Fruit fly (Drosophila melanogaster) whole organism, embryonic: ENCODE data around the gene CG10970.

Experiments used
- ATbp ChIP-seq: fragments of 200-800 bp; sonication (Bioruptor generic); optimal IDR thresholded peaks from 2 replicates; lab custom pipeline; 2017; ENCODE audit warnings: missing biosample characterization, mild to moderate bottlenecking, missing genetic modification characterization, missing genetic modification reagents
- Atf6 ChIP-seq: fragments of 200-800 bp; sonication (Bioruptor generic); IDR thresholded peaks from 2 replicates; pipeline ENCODE4 v1.3.6; 2022; ENCODE audit warnings: missing biosample characterization, missing genetic modification characterization
- B-H2 ChIP-seq: fragments of 200-800 bp; sonication (Bioruptor generic); optimal IDR thresholded peaks from 2 replicates; lab custom pipeline; 2018; ENCODE audit warnings: missing biosample characterization, mild to moderate bottlenecking, missing genetic modification characterization
- BEAF-32 ChIP-seq: fragments of 200-800 bp; sonication (Bioruptor generic); optimal IDR thresholded peaks from 3 replicates; lab custom pipeline; 2017; ENCODE audit warnings: missing biosample characterization, missing genetic modification characterization, mild to moderate bottlenecking, moderate library complexity, missing genetic modification reagents
- Blimp-1 ChIP-seq: fragments of 200-800 bp; sonication (Bioruptor generic); optimal IDR thresholded peaks from 3 replicates; lab custom pipeline; 2018; ENCODE audit warnings: missing biosample characterization, missing genetic modification characterization, mild to moderate bottlenecking, moderate library complexity, missing genetic modification reagents
- CG14441 ChIP-seq: fragments of 200-800 bp; sonication (Bioruptor generic); IDR thresholded peaks from 2 replicates; pipeline ENCODE4 v1.3.6; 2022; ENCODE audit warnings: missing biosample characterization, missing genetic modification characterization
- CG15514 ChIP-seq: fragments of 200-800 bp; sonication (Bioruptor generic); optimal IDR thresholded peaks from 3 replicates; lab custom pipeline; 2017; ENCODE audit warnings: missing biosample characterization, missing genetic modification characterization, mild to moderate bottlenecking, moderate library complexity, missing genetic modification reagents
- CG2116 ChIP-seq: fragments of 200-800 bp; sonication (Bioruptor generic); optimal IDR thresholded peaks from 3 replicates; lab custom pipeline; 2018; ENCODE audit warnings: missing biosample characterization, mild to moderate bottlenecking, missing genetic modification characterization
- CG2712 ChIP-seq: fragments of 200-800 bp; optimal IDR thresholded peaks from 3 replicates; lab custom pipeline; 2019; ENCODE audit warnings: missing biosample characterization, mild to moderate bottlenecking, missing genetic modification characterization, moderate library complexity
- CG2889 ChIP-seq: fragments of 200-800 bp; sonication (Bioruptor generic); IDR thresholded peaks from 3 replicates; pipeline ENCODE4 v1.3.6; 2022; ENCODE audit warnings: missing biosample characterization, missing genetic modification characterization
- CG31224 ChIP-seq: fragments of 200-800 bp; sonication (Bioruptor generic); IDR thresholded peaks from 2 replicates; pipeline ENCODE4 v1.3.6; 2022; ENCODE audit warnings: missing biosample characterization, missing genetic modification characterization
- CG32532 ChIP-seq: fragments of 200-800 bp; sonication (Bioruptor generic); IDR thresholded peaks from 2 replicates; pipeline ENCODE4 v1.3.6; 2022; ENCODE audit warnings: missing biosample characterization, missing genetic modification characterization
- CG34224 ChIP-seq: fragments of 200-800 bp; sonication (Bioruptor generic); IDR thresholded peaks from 3 replicates; pipeline ENCODE4 v1.3.6; 2022; ENCODE audit warnings: missing biosample characterization, missing genetic modification characterization; ENCODE audit not compliant: partially characterized antibody
- CG42726 ChIP-seq: fragments of 200-800 bp; sonication (Bioruptor generic); IDR thresholded peaks from 2 replicates; pipeline ENCODE4 v1.3.6; 2022; ENCODE audit warnings: missing biosample characterization, missing genetic modification characterization; ENCODE audit not compliant: partially characterized antibody
- CG4854 ChIP-seq: fragments of 200-800 bp; sonication (Bioruptor generic); optimal IDR thresholded peaks from 2 replicates; lab custom pipeline; 2016; ENCODE audit warnings: missing biosample characterization, missing genetic modification characterization, inconsistent platforms
- CG7839 ChIP-seq: fragments of 200-800 bp; sonication (Bioruptor generic); optimal IDR thresholded peaks from 3 replicates; lab custom pipeline; 2018; ENCODE audit warnings: missing biosample characterization, mild to moderate bottlenecking, missing genetic modification characterization, moderate library complexity
- CG7987 ChIP-seq: fragments of 200-800 bp; sonication (Bioruptor generic); optimal IDR thresholded peaks from 2 replicates; lab custom pipeline; 2018; ENCODE audit warnings: missing biosample characterization, mild to moderate bottlenecking, missing genetic modification characterization, moderate library complexity
- CG8281 ChIP-seq: fragments of 200-800 bp; sonication (Bioruptor generic); optimal IDR thresholded peaks from 2 replicates; lab custom pipeline; 2018; ENCODE audit warnings: missing biosample characterization, mild to moderate bottlenecking, missing genetic modification characterization, moderate library complexity
- CG8924 ChIP-seq: fragments of 200-800 bp; optimal IDR thresholded peaks from 3 replicates; lab custom pipeline; 2019; ENCODE audit warnings: missing biosample characterization, mild to moderate bottlenecking, missing genetic modification characterization, moderate library complexity
- CG9437 ChIP-seq: fragments of 200-800 bp; sonication (Bioruptor generic); optimal IDR thresholded peaks from 2 replicates; lab custom pipeline; 2018; ENCODE audit warnings: missing biosample characterization, mild to moderate bottlenecking, missing genetic modification characterization
- H2.0 ChIP-seq: fragments of 200-800 bp; sonication (Bioruptor generic); IDR thresholded peaks from 2 replicates; pipeline ENCODE4 v1.3.6; 2022; ENCODE audit warnings: missing biosample characterization, missing genetic modification characterization
- Hr51 ChIP-seq, 2 experiments: fragments of 200-800 bp; sonication (Bioruptor generic); optimal IDR thresholded peaks; 2 replicates in 1 of 2; 3 replicates in 1 of 2; lab custom pipeline; 2016 to 2018; ENCODE audit warnings: missing biosample characterization in 2 of 2, missing genetic modification characterization in 2 of 2, mild to moderate bottlenecking in 1 of 2, moderate library complexity in 1 of 2
- Pdp1 ChIP-seq, 2 experiments: fragments of 200-800 bp; sonication (Bioruptor generic); optimal IDR thresholded peaks; 3 replicates each; lab custom pipeline; 2016; ENCODE audit warnings: missing biosample characterization in 2 of 2, missing genetic modification characterization in 2 of 2, mild to moderate bottlenecking in 1 of 2, moderate library complexity in 1 of 2
- Rx ChIP-seq: fragments of 200-800 bp; sonication (Bioruptor generic); IDR thresholded peaks from 2 replicates; pipeline ENCODE4 v1.3.6; 2022; ENCODE audit warnings: missing biosample characterization, missing genetic modification characterization
- Sox100B ChIP-seq: fragments of 200-800 bp; sonication (Bioruptor generic); optimal IDR thresholded peaks from 3 replicates; lab custom pipeline; 2018; ENCODE audit warnings: missing biosample characterization, mild to moderate bottlenecking, missing genetic modification characterization
- Spps ChIP-seq: fragments of 200-800 bp; sonication (Bioruptor generic); optimal IDR thresholded peaks from 2 replicates; lab custom pipeline; 2018; ENCODE audit warnings: missing biosample characterization, mild to moderate bottlenecking, missing genetic modification characterization
- TFAM ChIP-seq: fragments of 200-800 bp; sonication (Bioruptor generic); optimal IDR thresholded peaks from 2 replicates; lab custom pipeline; 2017; ENCODE audit warnings: missing biosample characterization, missing genetic modification characterization, inconsistent platforms
- Trl ChIP-seq, 3 experiments: fragments of >200 bp in 2 of 3; fragments of 200-800 bp in 1 of 3; sonication (Bioruptor generic) in 1 of 3; optimal IDR thresholded peaks; 2 replicates in 1 of 3; 3 replicates in 2 of 3; lab custom pipeline; 2016 to 2017; ENCODE audit warnings: missing biosample characterization in 1 of 3, missing genetic modification characterization in 1 of 3
- Vsx1 ChIP-seq: fragments of 200-800 bp; sonication (Bioruptor generic); optimal IDR thresholded peaks from 2 replicates; lab custom pipeline; 2017; ENCODE audit warnings: missing biosample characterization, mild to moderate bottlenecking, missing genetic modification characterization, missing genetic modification reagents
- bab2 ChIP-seq: fragments of 200-800 bp; sonication (Bioruptor generic); optimal IDR thresholded peaks from 2 replicates; lab custom pipeline; 2016; ENCODE audit warnings: missing biosample characterization, missing genetic modification characterization
- cg ChIP-seq: fragments of 200-800 bp; sonication (Bioruptor generic); optimal IDR thresholded peaks from 3 replicates; lab custom pipeline; 2019; ENCODE audit warnings: missing biosample characterization, mild to moderate bottlenecking, missing genetic modification characterization, moderate library complexity
- crol ChIP-seq: fragments of 200-800 bp; sonication (Bioruptor generic); IDR thresholded peaks from 2 replicates; pipeline ENCODE4 v1.3.6; 2022; ENCODE audit warnings: missing biosample characterization, missing genetic modification characterization
- danr ChIP-seq: fragments of 200-800 bp; sonication (Bioruptor generic); IDR thresholded peaks from 2 replicates; pipeline ENCODE4 v1.3.6; 2022; ENCODE audit warnings: missing biosample characterization, missing genetic modification characterization
- dmrt11E ChIP-seq: fragments of 200-800 bp; sonication (Bioruptor generic); optimal IDR thresholded peaks from 3 replicates; lab custom pipeline; 2018; ENCODE audit warnings: missing biosample characterization, mild to moderate bottlenecking, missing genetic modification characterization, moderate library complexity
- gcm ChIP-seq: fragments of 200-800 bp; sonication (Bioruptor generic); optimal IDR thresholded peaks from 2 replicates; lab custom pipeline; 2019; ENCODE audit warnings: missing biosample characterization, mild to moderate bottlenecking, missing genetic modification characterization, moderate library complexity
- hth ChIP-seq: fragments of >200 bp; optimal IDR thresholded peaks from 2 replicates; lab custom pipeline; 2017; ENCODE audit warnings: inconsistent platforms
- insv ChIP-seq, 2 experiments: fragments of 200-800 bp; sonication (Bioruptor generic); optimal IDR thresholded peaks; 3 replicates each; lab custom pipeline; 2016 to 2018; ENCODE audit warnings: missing biosample characterization in 2 of 2, missing genetic modification characterization in 2 of 2
- lmd ChIP-seq: fragments of 200-800 bp; sonication (Bioruptor generic); IDR thresholded peaks from 2 replicates; pipeline ENCODE4 v1.3.6; 2022; ENCODE audit warnings: missing biosample characterization, missing genetic modification characterization
- lov ChIP-seq, 2 experiments: fragments of 200-800 bp in 1 of 2; fragments of >200 bp in 1 of 2; sonication (Bioruptor generic) in 1 of 2; IDR thresholded peaks in 1 of 2; optimal IDR thresholded peaks in 1 of 2; 2 replicates in 1 of 2; 3 replicates in 1 of 2; pipeline versions ENCODE4 v1.3.6 to Lab custom; 2017 to 2022; ENCODE audit warnings: missing biosample characterization in 1 of 2, missing genetic modification characterization in 1 of 2
- sens ChIP-seq: fragments of 200-800 bp; sonication (Bioruptor generic); peaks from one replicate; lab custom pipeline; 2016; ENCODE audit warnings: missing biosample characterization, missing genetic modification characterization
- sisA ChIP-seq: fragments of 200-800 bp; sonication (Bioruptor generic); IDR thresholded peaks from 2 replicates; pipeline ENCODE4 v1.3.6; 2022; ENCODE audit warnings: missing biosample characterization, missing genetic modification characterization
- toy ChIP-seq: fragments of 200-800 bp; sonication (Bioruptor generic); IDR thresholded peaks from 2 replicates; pipeline ENCODE4 v1.3.6; 2022; ENCODE audit warnings: missing biosample characterization, missing genetic modification characterization
- vvl ChIP-seq: fragments of 200-800 bp; sonication (Bioruptor generic); IDR thresholded peaks from 2 replicates; pipeline ENCODE4 v1.3.6; 2022; ENCODE audit warnings: missing biosample characterization, missing genetic modification characterization
- z ChIP-seq: fragments of 200-800 bp; sonication (Bioruptor generic); IDR thresholded peaks from 3 replicates; pipeline ENCODE4 v1.3.6; 2022; ENCODE audit warnings: missing biosample characterization, missing genetic modification characterization

Gene CG10970

DNA sequence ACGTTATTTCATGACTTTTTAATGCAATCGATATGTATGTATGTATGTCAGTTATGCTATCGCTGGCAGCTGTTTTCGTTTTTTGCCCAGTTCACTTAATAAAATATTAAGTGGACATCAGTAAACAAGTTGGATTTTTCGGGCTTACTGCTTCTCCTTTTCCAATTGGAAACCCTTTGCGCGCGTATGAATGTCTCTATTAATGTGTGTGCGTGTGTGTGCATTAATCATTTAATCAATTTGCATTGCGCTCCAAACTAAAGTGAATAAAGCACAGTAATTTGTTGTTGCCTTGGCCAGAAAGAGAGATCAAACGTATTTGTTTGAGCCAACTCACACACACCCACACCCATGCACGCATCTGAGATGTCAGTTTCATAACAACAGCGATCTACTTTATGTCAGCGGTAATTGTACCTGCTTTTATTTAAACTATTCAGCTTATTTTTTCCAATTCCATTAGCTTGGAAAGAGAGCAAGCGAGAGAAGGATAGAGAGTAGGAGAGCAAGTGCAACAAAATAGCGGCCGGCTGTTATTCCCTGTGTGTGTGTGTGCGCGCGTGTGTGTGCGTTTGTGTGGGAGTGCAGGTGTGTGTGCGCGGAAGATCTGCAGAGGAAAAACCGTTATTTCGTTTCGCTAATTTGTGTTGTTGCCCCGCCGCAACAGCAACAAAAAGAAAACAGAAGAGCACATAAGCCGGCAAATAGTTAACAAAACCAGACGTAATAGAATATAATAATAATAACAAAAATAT is 39.1 kb upstream of the CG10970 start:
- TF ChIP-seq vvl (GFP tag; lab: Robert Waterston, UW): 0 out of 2 replicates have a peak, but pooled peaks have one; percentile 12
- TF ChIP-seq crol (GFP tag; lab: Robert Waterston, UW): no peak
- TF ChIP-seq CG8924 (tag; lab: Kevin White, UChicago): peak; percentile 22
- TF ChIP-seq insv (GFP tag; optimal IDR thresholded peaks at IDR 0.05; lab: Kevin White, UChicago): peak in 1 of 2 experiments; percentile 86
- TF ChIP-seq cg (GFP tag; lab: Kevin White, UChicago): peak; percentile 75
- TF ChIP-seq sens (GFP tag; lab: Kevin White, UChicago): peak; percentile 53
- TF ChIP-seq Trl (optimal IDR thresholded peaks at IDR 0.05; lab: Kevin White, UChicago): peak; percentile 41 to 61
- no peak for TF ChIP-seq Trl (GFP tag; optimal IDR thresholded peaks at IDR 0.05; lab: Kevin White, UChicago)
- no peak for TF ChIP-seq toy
- no peak for TF ChIP-seq sisA
- peak in 1 of 2 experiments; percentile 10 for TF ChIP-seq Pdp1 (GFP tag; optimal IDR thresholded peaks at IDR 0.05; lab: Kevin White, UChicago)
- TF ChIP-seq CG34224: 0 out of 3 replicates have a peak, but pooled peaks have one; percentile 10
- TF ChIP-seq, all 482 proteins: peak for 8

DNA sequence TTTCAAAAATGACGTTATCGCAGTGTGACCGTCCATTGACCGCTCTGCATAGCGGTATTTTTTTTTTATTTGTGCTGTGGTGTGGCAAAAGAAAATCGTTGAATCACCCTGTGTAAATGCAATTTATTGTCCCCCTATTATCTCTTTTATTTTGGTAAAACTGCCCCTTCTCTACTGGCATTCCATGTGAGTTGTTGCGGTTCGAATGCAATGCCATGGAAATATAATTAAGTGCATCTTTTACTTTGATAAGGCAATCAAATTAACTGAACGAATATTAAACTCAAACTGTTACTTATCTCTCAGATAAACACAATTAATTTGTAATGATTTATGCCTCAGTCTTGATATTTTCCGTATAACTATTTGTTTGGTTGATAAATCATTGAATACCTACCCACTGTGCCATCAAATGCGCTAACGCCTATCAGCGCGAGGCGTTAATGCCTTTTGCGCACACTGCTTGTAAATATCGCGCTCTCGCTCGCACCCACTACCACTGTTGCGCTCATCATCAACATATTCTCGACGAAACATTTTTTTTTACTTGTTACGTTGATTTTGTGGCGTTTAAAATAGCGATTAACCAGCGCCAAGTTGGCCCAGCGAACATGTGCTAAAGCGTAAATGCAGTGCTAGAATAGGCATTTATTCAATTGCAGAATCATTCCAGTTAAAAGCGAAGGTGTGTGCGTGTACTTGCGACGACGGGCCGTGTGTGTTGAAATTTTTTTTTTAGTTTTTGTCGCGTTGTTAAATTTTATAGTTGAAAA is 38.0 kb upstream of the CG10970 start:
- TF ChIP-seq Vsx1 (GFP tag; lab: Kevin White, UChicago) (no peak), lmd (GFP tag; lab: Robert Waterston, UW) (peak; percentile 44), Hr51 (GFP tag; optimal IDR thresholded peaks at IDR 0.05; lab: Kevin White, UChicago) (peak in 1 of 2 experiments; percentile 59), Spps (tag; lab: Kevin White, UChicago) (peak; percentile 12), lov (optimal IDR thresholded peaks at IDR 0.05; lab: Kevin White, UChicago) (no peak), lov (GFP tag; IDR thresholded peaks at IDR 0.05; lab: Robert Waterston, UW) (no peak), Blimp-1 (GFP tag; lab: Kevin White, UChicago) (peak; percentile 28), Sox100B (GFP tag; lab: Kevin White, UChicago) (peak; percentile 38), CG9437 (GFP tag; lab: Kevin White, UChicago) (peak; percentile 61), Atf6 (no peak), CG2889 (GFP tag; lab: Robert Waterston, UW) (no peak), CG7839 (tag; lab: Kevin White, UChicago) (peak; percentile 69), CG8281 (tag; lab: Kevin White, UChicago) (no peak), TFAM (no peak), dmrt11E (tag; lab: Kevin White, UChicago) (peak; percentile 63), CG2116 (GFP tag; lab: Kevin White, UChicago) (peak; percentile 45), danr (peak; percentile 43; the same call in 1 of the 2 replicates), Rx (GFP tag; lab: Robert Waterston, UW) (peak; percentile 43), CG7987 (GFP tag; lab: Kevin White, UChicago) (no peak), bab2 (GFP tag; lab: Kevin White, UChicago) (peak; percentile 52), z (GFP tag; lab: Robert Waterston, UW) (no peak), CG2712 (tag; lab: Kevin White, UChicago) (peak; percentile 62), BEAF-32 (peak; percentile 38), CG4854 (GFP tag; lab: Kevin White, UChicago) (no peak), H2.0 (GFP tag; lab: Robert Waterston, UW) (peak; percentile 36), CG32532 (GFP tag; lab: Robert Waterston, UW) (peak; percentile 40; the same call in 1 of the 2 replicates), CG15514 (GFP tag; lab: Kevin White, UChicago) (no peak), CG42726 (GFP tag; lab: Robert Waterston, UW) (no peak), B-H2 (GFP tag; lab: Kevin White, UChicago) (no peak), gcm (peak; percentile 17), ATbp (GFP tag; lab: Kevin White, UChicago) (no peak), Pdp1 (GFP tag; optimal IDR thresholded peaks at IDR 0.05; lab: Kevin White, UChicago) (peak; percentile 51 to 63), CG31224 (no peak), hth (lab: Kevin White, UChicago) (no peak), CG14441 (peak; percentile 52; the same call in 1 of the 2 replicates)
